Fruit fly (Drosophila melanogaster) whole organism, pupa: ENCODE results near the gene c11.1.

ENCODE experiments used
- CG10348 ChIP-seq: fragments of 200-800 bp; sonication (Bioruptor generic); IDR thresholded peaks from 2 replicates; pipeline ENCODE4 v1.3.6; 2022; ENCODE audit warnings: missing biosample characterization, missing genetic modification characterization
- CG12605 ChIP-seq: fragments of 200-800 bp; sonication (Bioruptor generic); IDR thresholded peaks from 2 replicates; pipeline ENCODE4 v1.3.6; 2022; ENCODE audit warnings: missing biosample characterization, missing genetic modification characterization
- CG15710 ChIP-seq: fragments of 200-800 bp; sonication (Bioruptor generic); optimal IDR thresholded peaks from 2 replicates; lab custom pipeline; 2018; ENCODE audit warnings: missing biosample characterization, mild to moderate bottlenecking, missing genetic modification characterization, moderate library complexity
- CG17806 ChIP-seq: fragments of 200-800 bp; sonication (Bioruptor generic); optimal IDR thresholded peaks from 2 replicates; lab custom pipeline; 2018; ENCODE audit warnings: missing biosample characterization, mild to moderate bottlenecking, missing genetic modification characterization, moderate library complexity
- CG32121 ChIP-seq: fragments of 200-800 bp; sonication (Bioruptor generic); IDR thresholded peaks from 2 replicates; pipeline ENCODE4 v1.3.6; 2022; ENCODE audit warnings: missing biosample characterization, missing genetic modification characterization
- CG34367 ChIP-seq: fragments of 200-800 bp; sonication (Bioruptor generic); optimal IDR thresholded peaks from 2 replicates; lab custom pipeline; 2018; ENCODE audit warnings: missing biosample characterization, mild to moderate bottlenecking, missing genetic modification characterization
- D1 ChIP-seq: fragments of 200-800 bp; sonication (Bioruptor generic); optimal IDR thresholded peaks from 2 replicates; lab custom pipeline; 2018; ENCODE audit warnings: missing biosample characterization, mild to moderate bottlenecking, missing genetic modification characterization, moderate library complexity

- no peak for TF ChIP-seq CG10348 (GFP tag; lab: Robert Waterston, UW)
- peak; percentile 36 for TF ChIP-seq CG34367
- no peak for TF ChIP-seq CG32121 (GFP tag; lab: Robert Waterston, UW)
- peak; percentile 53 for TF ChIP-seq CG17806 (tag; lab: Kevin White, UChicago)
- no peak for TF ChIP-seq D1
- peak; percentile 64 for TF ChIP-seq CG12605
- peak; percentile 52 for TF ChIP-seq CG15710
Observed at dm6 chrX:9248040-9248439, 34.9 kb downstream of the c11.1 start.
